Worm (Caenorhabditis elegans) whole organism, L3 larva: ENCODE data around the gene nhr-254.

Experiments
- ZK546.5 ChIP-seq: sonication (generic microtip); optimal IDR thresholded peaks from 2 replicates; lab custom pipeline; 2017; ENCODE audit warnings: missing biosample characterization, missing genetic modification characterization
- aly-2 ChIP-seq: fragments of 150-350 bp; optimal IDR thresholded peaks from 2 replicates; lab custom pipeline; 2014; ENCODE audit warnings: missing biosample characterization, missing genetic modification characterization
- ceh-16 ChIP-seq: sonication (generic microtip); optimal IDR thresholded peaks from 2 replicates; lab custom pipeline; 2017; ENCODE audit warnings: missing biosample characterization, missing genetic modification characterization
- elt-1 ChIP-seq: fragments of 150-350 bp; optimal IDR thresholded peaks from 2 replicates; lab custom pipeline; 2014; ENCODE audit warnings: missing biosample characterization, missing genetic modification characterization
- fos-1 ChIP-seq: fragments of 150-350 bp; optimal IDR thresholded peaks from 2 replicates; lab custom pipeline; 2014; ENCODE audit warnings: missing biosample characterization, missing genetic modification characterization
- nhr-76 ChIP-seq: fragments of 150-350 bp; sonication (generic microtip); optimal IDR thresholded peaks from 5 replicates; lab custom pipeline; 2014; ENCODE audit warnings: missing biosample characterization, missing genetic modification characterization
- pha-4 ChIP-seq: fragments of 150-350 bp; optimal IDR thresholded peaks from 2 replicates; lab custom pipeline; 2014; ENCODE audit warnings: missing biosample characterization, missing genetic modification reagents, missing genetic modification characterization
- skn-1 ChIP-seq: fragments of 150-350 bp; optimal IDR thresholded peaks from 2 replicates; lab custom pipeline; 2014; ENCODE audit warnings: missing biosample characterization, missing genetic modification characterization
- unc-62 ChIP-seq: fragments of 150-350 bp; sonication (generic microtip); optimal IDR thresholded peaks from 4 replicates; lab custom pipeline; 2014; ENCODE audit warnings: missing biosample characterization, missing genetic modification reagents, missing genetic modification characterization
- ztf-4 ChIP-seq: fragments of 150-350 bp; optimal IDR thresholded peaks from 2 replicates; lab custom pipeline; 2014; ENCODE audit warnings: missing biosample characterization, missing genetic modification characterization

DNA sequence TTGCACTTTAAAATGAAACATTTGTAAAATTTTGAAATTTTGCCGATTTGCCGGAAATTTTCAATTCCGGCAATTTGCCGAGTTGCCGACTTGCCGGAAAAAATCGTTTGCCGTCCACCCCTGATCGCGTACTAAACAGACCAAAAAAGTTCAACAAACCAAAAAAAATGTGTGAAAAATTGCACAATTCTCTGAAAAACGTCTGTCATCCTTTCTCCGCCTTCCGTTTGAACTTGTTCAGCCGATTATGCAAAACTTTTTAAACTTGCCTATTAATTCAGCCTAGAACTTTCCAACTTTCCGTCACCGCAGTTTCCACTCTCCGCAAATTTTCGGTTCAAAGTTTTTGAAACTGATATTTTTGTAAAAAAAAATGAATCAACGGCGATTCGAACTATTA is 31.7 kb downstream of the nhr-254 start, which contains the start of gene B0554.5:
- TF ChIP-seq ZK546.5 (tag; lab: Kevin White, UChicago) = no peak
- no peak for TF ChIP-seq nhr-76 (tag; lab: Kevin White, UChicago)
- no peak for TF ChIP-seq pha-4
- no peak for TF ChIP-seq aly-2 (tag; lab: Kevin White, UChicago)
- no peak for TF ChIP-seq ceh-16
- TF ChIP-seq unc-62 (GFP tag; lab: Kevin White, UChicago) = no peak
- no peak for TF ChIP-seq ztf-4 (tag; lab: Kevin White, UChicago)
- no peak for TF ChIP-seq fos-1 (tag; lab: Kevin White, UChicago)
- no peak for TF ChIP-seq skn-1 (tag; lab: Kevin White, UChicago)
- TF ChIP-seq elt-1 = no peak
